Worm (Caenorhabditis elegans): Measurements from ENCODE around the gene cbs-2.

Gene cbs-2

DNA sequence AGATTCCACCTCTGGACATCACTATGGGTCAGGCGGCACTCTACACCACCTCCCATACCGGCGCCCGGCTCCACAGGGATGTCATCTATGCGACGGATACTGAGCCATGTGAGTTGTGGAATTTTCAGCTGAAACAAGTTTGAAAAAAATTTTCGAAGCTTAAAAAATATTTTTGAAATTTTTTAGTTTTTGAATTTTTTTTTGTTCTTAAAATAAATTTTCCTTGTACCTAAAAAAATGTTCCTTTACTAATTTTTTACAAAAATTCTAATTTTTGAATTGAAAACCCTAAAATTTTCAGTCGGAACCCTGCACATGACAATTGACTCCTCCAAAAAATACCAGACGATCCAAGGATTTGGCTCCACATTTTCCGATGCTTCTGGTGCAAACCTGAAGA, 45.6 kb downstream of the cbs-2 start:
- TF ChIP-seq fos-1 (tag; optimal IDR thresholded peaks at IDR 0.05) (no peak), ztf-4 (tag; optimal IDR thresholded peaks at IDR 0.05) (no peak), ZK546.5 (tag; optimal IDR thresholded peaks at IDR 0.05) (no peak), aly-2 (tag; optimal IDR thresholded peaks at IDR 0.05) (no peak), sem-4 (tag; optimal IDR thresholded peaks at IDR 0.05) (no peak), nhr-129 (tag; optimal IDR thresholded peaks at IDR 0.05) (no peak)

DNA sequence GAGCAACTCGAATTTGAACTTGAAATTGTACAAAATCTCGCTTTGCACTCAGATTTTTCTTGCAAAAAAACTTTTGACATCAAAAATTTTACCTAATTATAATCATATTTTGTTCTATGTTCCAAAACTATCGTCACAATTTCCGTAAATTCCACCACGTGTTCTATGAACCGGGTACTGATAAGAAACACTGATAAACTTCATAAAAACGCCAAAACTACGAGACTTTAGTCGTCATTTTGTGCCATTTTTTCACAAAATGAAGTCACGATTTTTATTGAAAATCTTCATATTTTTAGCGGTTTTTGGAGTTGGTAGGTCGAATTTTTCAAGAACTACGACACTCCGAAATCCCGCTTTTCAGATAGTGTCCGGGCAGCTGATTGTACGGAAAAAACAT, 46.7 kb downstream of the cbs-2 start, which contains the start of gene gba-1:
Gene gba-1, plus strand, starts transcription at position 54 of the 400 bp plus-strand sequence.
- no peak for TF ChIP-seq blmp-1 (tag; optimal IDR thresholded peaks at IDR 0.05; ENCODE audit: insufficient read depth)
- no peak for TF ChIP-seq zag-1 (tag; optimal IDR thresholded peaks at IDR 0.05)
- no peak for TF ChIP-seq R02D3.7 (tag; optimal IDR thresholded peaks at IDR 0.05)
- TF ChIP-seq mab-5 (tag; optimal IDR thresholded peaks at IDR 0.05), result no peak
- no peak for TF ChIP-seq elt-1 (tag; optimal IDR thresholded peaks at IDR 0.05)
- peak; percentile 30 for TF ChIP-seq fos-1 (tag; optimal IDR thresholded peaks at IDR 0.05)
- peak; percentile 10 for TF ChIP-seq crh-2 (tag; optimal IDR thresholded peaks at IDR 0.05)
- no peak for TF ChIP-seq nhr-77 (tag; optimal IDR thresholded peaks at IDR 0.05)
- TF ChIP-seq nhr-11 (tag; optimal IDR thresholded peaks at IDR 0.05), result no peak
- TF ChIP-seq alr-1 (tag; optimal IDR thresholded peaks at IDR 0.05), result no peak

DNA sequence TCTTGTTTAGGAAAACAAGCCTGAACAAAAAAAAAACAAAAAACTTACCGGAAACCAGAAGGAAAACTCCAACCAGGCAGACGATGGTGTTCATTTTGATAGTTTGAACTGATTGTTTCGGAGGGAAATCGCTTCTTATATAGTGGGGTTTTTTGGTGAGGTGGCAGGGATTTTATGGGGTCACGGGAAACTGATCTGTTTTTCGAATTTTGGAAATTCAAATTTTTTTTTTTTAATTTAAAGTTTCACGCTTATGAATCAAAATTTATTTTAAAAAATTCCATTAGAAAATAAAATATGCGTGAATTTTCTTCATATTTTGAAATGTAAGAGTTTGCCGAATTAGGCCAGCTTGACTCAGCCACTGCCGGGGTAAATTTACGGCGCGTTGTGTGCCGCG, 48.0 kb downstream of the cbs-2 start, which contains the start of gene C33C12.7:
Gene C33C12.7, minus strand, starts transcription at position 101 of the 400 bp plus-strand sequence.
- TF ChIP-seq ztf-11 (tag; optimal IDR thresholded peaks at IDR 0.05), result no peak
- TF ChIP-seq ama-1 (optimal IDR thresholded peaks at IDR 0.05), result no peak
- TF ChIP-seq C34F6.9 (tag; optimal IDR thresholded peaks at IDR 0.05), result no peak
- TF ChIP-seq aly-2 (tag; optimal IDR thresholded peaks at IDR 0.05), result no peak

Data from whole organism, L2 larva.